Worm (Caenorhabditis elegans) whole organism, early embryonic: ENCODE measurements around the gene T02G5.14.

Experiments
- ama-1 ChIP-seq: fragments of 150-350 bp; optimal IDR thresholded peaks from 2 replicates; lab custom pipeline; 2014
- ets-7 ChIP-seq: sonication (generic microtip); optimal IDR thresholded peaks from 2 replicates; lab custom pipeline; 2016; ENCODE audit warnings: missing genotype, missing genetic modification characterization, missing compliant biosample characterization
- flt-1 ChIP-seq: fragments of 200-800 bp; sonication (Bioruptor generic); IDR thresholded peaks from 2 replicates; pipeline ENCODE4 v1.3.6; 2022; ENCODE audit warnings: missing genetic modification characterization, missing compliant biosample characterization
- scrt-1 ChIP-seq: fragments of 200-800 bp; sonication (Bioruptor generic); IDR thresholded peaks from 2 replicates; pipeline ENCODE4 v1.3.6; 2022; ENCODE audit warnings: missing genetic modification characterization, missing compliant biosample characterization

- no peak for TF ChIP-seq ama-1 (lab: Kevin White, UChicago)
- no peak for TF ChIP-seq scrt-1
- no peak for TF ChIP-seq flt-1 (GFP tag; lab: Robert Waterston, UW)
- TF ChIP-seq ets-7 (tag; lab: Kevin White, UChicago) = no peak
Observed at ce11 chrII:7121762-7122292, 37.7 kb downstream of the T02G5.14 start, which contains the start of gene F10E7.2.
